Fruit fly (Drosophila melanogaster) whole organism, prepupa: ENCODE results near the gene mxt.

Source experiments
- Blimp-1 ChIP-seq: fragments of 200-800 bp; sonication (Bioruptor generic); optimal IDR thresholded peaks from 3 replicates; lab custom pipeline; 2017; ENCODE audit warnings: missing biosample characterization, missing genetic modification characterization, mild to moderate bottlenecking, moderate library complexity, missing genetic modification reagents
- CG10631 ChIP-seq: fragments of 200-800 bp; sonication (Bioruptor generic); optimal IDR thresholded peaks from 2 replicates; lab custom pipeline; 2016; ENCODE audit warnings: missing biosample characterization, missing genetic modification characterization
- CG10669 ChIP-seq: fragments of 200-800 bp; sonication (Bioruptor generic); optimal IDR thresholded peaks from 3 replicates; lab custom pipeline; 2018; ENCODE audit warnings: missing biosample characterization, mild to moderate bottlenecking, missing genetic modification characterization, moderate library complexity
- CG11294 ChIP-seq: fragments of 200-800 bp; sonication (Bioruptor generic); IDR thresholded peaks from 2 replicates; pipeline ENCODE4 v1.3.6; 2022; ENCODE audit warnings: missing biosample characterization, missing genetic modification characterization
- CG11762 ChIP-seq: fragments of 200-800 bp; sonication (Bioruptor generic); optimal IDR thresholded peaks from 3 replicates; lab custom pipeline; 2016; ENCODE audit warnings: missing biosample characterization, missing genetic modification characterization; ENCODE audit not compliant: insufficient read depth
- CG11902 ChIP-seq: fragments of 200-800 bp; sonication (Bioruptor generic); optimal IDR thresholded peaks from 3 replicates; lab custom pipeline; 2016; ENCODE audit warnings: missing biosample characterization, missing genetic modification characterization
- CG15336 ChIP-seq: fragments of 200-800 bp; sonication (Bioruptor generic); IDR thresholded peaks from 2 replicates; pipeline ENCODE4 v1.3.6; 2022; ENCODE audit warnings: missing biosample characterization, missing genetic modification characterization
- CG1621 ChIP-seq: fragments of 200-800 bp; sonication (Bioruptor generic); optimal IDR thresholded peaks from 3 replicates; lab custom pipeline; 2018; ENCODE audit warnings: missing biosample characterization, mild to moderate bottlenecking, missing genetic modification characterization
- CG16779 ChIP-seq: fragments of 200-800 bp; sonication (Bioruptor generic); optimal IDR thresholded peaks from 3 replicates; lab custom pipeline; 2017; ENCODE audit warnings: missing biosample characterization, mild to moderate bottlenecking, missing genetic modification characterization
- CG3032 ChIP-seq: fragments of 200-800 bp; optimal IDR thresholded peaks from 2 replicates; lab custom pipeline; 2019; ENCODE audit warnings: missing biosample characterization, mild to moderate bottlenecking, missing genetic modification characterization, moderate library complexity
- CG31627 ChIP-seq: fragments of 200-800 bp; sonication (Bioruptor generic); optimal IDR thresholded peaks from 3 replicates; lab custom pipeline; 2016; ENCODE audit warnings: missing biosample characterization, missing genetic modification characterization
- CG32006 ChIP-seq: fragments of 200-800 bp; sonication (Bioruptor generic); optimal IDR thresholded peaks from 3 replicates; lab custom pipeline; 2017; ENCODE audit warnings: missing biosample characterization, mild to moderate bottlenecking, missing genetic modification characterization
- CG34406 ChIP-seq: fragments of 200-800 bp; sonication (Bioruptor generic); optimal IDR thresholded peaks from 3 replicates; lab custom pipeline; 2016; ENCODE audit warnings: missing biosample characterization, missing genetic modification characterization
- CG3919 ChIP-seq: fragments of 200-800 bp; sonication (Bioruptor generic); optimal IDR thresholded peaks from 3 replicates; lab custom pipeline; 2016; ENCODE audit warnings: missing biosample characterization, missing genetic modification characterization
- CG4318 ChIP-seq: fragments of 200-800 bp; sonication (Bioruptor generic); optimal IDR thresholded peaks from 3 replicates; lab custom pipeline; 2017; ENCODE audit warnings: missing biosample characterization, mild to moderate bottlenecking, missing genetic modification characterization
- CG6163 ChIP-seq: fragments of 200-800 bp; sonication (Bioruptor generic); IDR thresholded peaks from 3 replicates; pipeline ENCODE4 v1.3.6; 2022; ENCODE audit warnings: missing biosample characterization, missing genetic modification characterization
- CG6276 ChIP-seq: fragments of 200-800 bp; sonication (Bioruptor generic); optimal IDR thresholded peaks from 2 replicates; lab custom pipeline; 2017; ENCODE audit warnings: missing biosample characterization, mild to moderate bottlenecking, missing genetic modification characterization
- CG6792 ChIP-seq: fragments of 200-800 bp; sonication (Bioruptor generic); optimal IDR thresholded peaks from 3 replicates; lab custom pipeline; 2016; ENCODE audit warnings: missing biosample characterization, missing genetic modification characterization
- CG6808 ChIP-seq: fragments of 200-800 bp; sonication (Bioruptor generic); optimal IDR thresholded peaks from 3 replicates; lab custom pipeline; 2017; ENCODE audit warnings: missing biosample characterization, missing genetic modification characterization, mild to moderate bottlenecking, moderate library complexity, missing genetic modification reagents
- CG6854 ChIP-seq: fragments of 200-800 bp; sonication (Bioruptor generic); optimal IDR thresholded peaks from 2 replicates; lab custom pipeline; 2017; ENCODE audit warnings: missing biosample characterization, mild to moderate bottlenecking, missing genetic modification characterization
- CG8119 ChIP-seq: fragments of 200-800 bp; sonication (Bioruptor generic); IDR thresholded peaks from 3 replicates; pipeline ENCODE4 v1.3.6; 2022; ENCODE audit warnings: missing biosample characterization, missing genetic modification characterization
- CG8319 ChIP-seq: fragments of 200-800 bp; sonication (Bioruptor generic); optimal IDR thresholded peaks from 3 replicates; lab custom pipeline; 2016; ENCODE audit warnings: missing biosample characterization, missing genetic modification characterization
- CG9139 ChIP-seq: fragments of 200-800 bp; sonication (Bioruptor generic); optimal IDR thresholded peaks from 3 replicates; lab custom pipeline; 2017; ENCODE audit warnings: missing biosample characterization, mild to moderate bottlenecking, missing genetic modification characterization
- Eip75B ChIP-seq: fragments of 200-800 bp; sonication (Bioruptor generic); optimal IDR thresholded peaks from 3 replicates; lab custom pipeline; 2016; ENCODE audit warnings: missing biosample characterization, missing genetic modification characterization
- Eip78C ChIP-seq: fragments of 200-800 bp; sonication (Bioruptor generic); peaks from one replicate; lab custom pipeline; 2016; ENCODE audit warnings: missing biosample characterization, missing genetic modification characterization
- Ets21C ChIP-seq: fragments of 200-800 bp; sonication (Bioruptor generic); optimal IDR thresholded peaks from 3 replicates; lab custom pipeline; 2016; ENCODE audit warnings: missing biosample characterization, missing genetic modification characterization
- Ets96B ChIP-seq: fragments of 200-800 bp; optimal IDR thresholded peaks from 2 replicates; lab custom pipeline; 2019; ENCODE audit warnings: missing biosample characterization, mild to moderate bottlenecking, missing genetic modification characterization, moderate library complexity
- Gug ChIP-seq: fragments of 200-800 bp; sonication (Bioruptor generic); IDR thresholded peaks from 2 replicates; pipeline ENCODE4 v1.3.6; 2022; ENCODE audit warnings: missing biosample characterization, missing genetic modification characterization
- Hr38 ChIP-seq: sonication (Bioruptor generic); optimal IDR thresholded peaks from 2 replicates; lab custom pipeline; 2016; ENCODE audit warnings: missing biosample characterization, missing genetic modification characterization
- Hr39 ChIP-seq: fragments of 200-800 bp; sonication (Bioruptor generic); optimal IDR thresholded peaks from 2 replicates; lab custom pipeline; 2016; ENCODE audit warnings: missing biosample characterization, missing genetic modification characterization
- Hr4 ChIP-seq: fragments of 200-800 bp; sonication (Bioruptor generic); optimal IDR thresholded peaks from 3 replicates; lab custom pipeline; 2016; ENCODE audit warnings: missing biosample characterization, missing genetic modification characterization
- Met ChIP-seq: fragments of 200-800 bp; sonication (Bioruptor generic); optimal IDR thresholded peaks from 3 replicates; lab custom pipeline; 2016; ENCODE audit warnings: missing biosample characterization, missing genetic modification characterization
- OdsH ChIP-seq: fragments of 200-800 bp; sonication (Bioruptor generic); optimal IDR thresholded peaks from 3 replicates; lab custom pipeline; 2016; ENCODE audit warnings: missing biosample characterization, missing genetic modification characterization
- Smox ChIP-seq: fragments of 200-800 bp; sonication (Bioruptor generic); optimal IDR thresholded peaks from 3 replicates; lab custom pipeline; 2016; ENCODE audit warnings: missing biosample characterization, missing genetic modification characterization
- Sox14 ChIP-seq: fragments of 200-800 bp; sonication (Bioruptor generic); optimal IDR thresholded peaks from 3 replicates; lab custom pipeline; 2016; ENCODE audit warnings: missing biosample characterization, missing genetic modification characterization
- Sox15 ChIP-seq: fragments of 200-800 bp; sonication (Bioruptor generic); optimal IDR thresholded peaks from 3 replicates; lab custom pipeline; 2016; ENCODE audit warnings: missing biosample characterization, missing genetic modification characterization
- achi ChIP-seq: fragments of 200-800 bp; sonication (Bioruptor generic); optimal IDR thresholded peaks from 3 replicates; lab custom pipeline; 2016; ENCODE audit warnings: missing biosample characterization, missing genetic modification characterization
- acj6 ChIP-seq: fragments of 200-800 bp; sonication (Bioruptor generic); optimal IDR thresholded peaks from 3 replicates; lab custom pipeline; 2016; ENCODE audit warnings: missing biosample characterization, missing genetic modification characterization
- dac ChIP-seq: fragments of 200-800 bp; sonication (Bioruptor generic); optimal IDR thresholded peaks from 2 replicates; lab custom pipeline; 2017; ENCODE audit warnings: missing biosample characterization, mild to moderate bottlenecking, missing genetic modification characterization
- dsx ChIP-seq: fragments of 200-800 bp; optimal IDR thresholded peaks from 3 replicates; lab custom pipeline; 2019; ENCODE audit warnings: missing biosample characterization, mild to moderate bottlenecking, missing genetic modification characterization, moderate library complexity; ENCODE audit not compliant: poor library complexity, severe bottlenecking
- eg ChIP-seq: fragments of 200-800 bp; sonication (Bioruptor generic); IDR thresholded peaks from 3 replicates; pipeline ENCODE4 v1.3.6; 2022; ENCODE audit warnings: missing biosample characterization, missing genetic modification characterization
- esn ChIP-seq: fragments of 200-800 bp; sonication (Bioruptor generic); optimal IDR thresholded peaks from 2 replicates; lab custom pipeline; 2016; ENCODE audit warnings: missing biosample characterization, mild to moderate bottlenecking, missing genetic modification characterization, moderate library complexity
- fd85E ChIP-seq: fragments of 200-800 bp; sonication (Bioruptor generic); optimal IDR thresholded peaks from 3 replicates; lab custom pipeline; 2016; ENCODE audit warnings: missing biosample characterization, missing genetic modification characterization
- fkh ChIP-seq: fragments of 200-800 bp; sonication (Bioruptor generic); optimal IDR thresholded peaks from 3 replicates; lab custom pipeline; 2017; ENCODE audit warnings: missing biosample characterization, mild to moderate bottlenecking, missing genetic modification characterization, moderate library complexity
- lz ChIP-seq: fragments of 200-800 bp; sonication (Bioruptor generic); optimal IDR thresholded peaks from 3 replicates; lab custom pipeline; 2016; ENCODE audit warnings: missing biosample characterization, missing genetic modification characterization
- pdm3 ChIP-seq: fragments of 200-800 bp; sonication (Bioruptor generic); optimal IDR thresholded peaks from 3 replicates; lab custom pipeline; 2016; ENCODE audit warnings: missing biosample characterization, missing genetic modification characterization
- salr ChIP-seq, 2 experiments: fragments of 200-800 bp; sonication (Bioruptor generic); optimal IDR thresholded peaks; 3 replicates each; lab custom pipeline; 2016 to 2018; ENCODE audit warnings: missing biosample characterization in 2 of 2, missing genetic modification characterization in 2 of 2, mild to moderate bottlenecking in 1 of 2
- spab ChIP-seq: fragments of 200-800 bp; sonication (Bioruptor generic); optimal IDR thresholded peaks from 2 replicates; lab custom pipeline; 2017; ENCODE audit warnings: missing biosample characterization, mild to moderate bottlenecking, missing genetic modification characterization, missing genetic modification reagents
- ss ChIP-seq, 2 experiments: fragments of 200-800 bp; sonication (Bioruptor generic); optimal IDR thresholded peaks; 2 replicates in 1 of 2; 3 replicates in 1 of 2; lab custom pipeline; 2017 to 2018; ENCODE audit warnings: mild to moderate bottlenecking in 2 of 2, missing biosample characterization in 2 of 2, missing genetic modification characterization in 2 of 2, moderate library complexity in 1 of 2
- topi ChIP-seq: fragments of 200-800 bp; sonication (Bioruptor generic); optimal IDR thresholded peaks from 3 replicates; lab custom pipeline; 2016; ENCODE audit warnings: missing biosample characterization, missing genetic modification characterization

Gene mxt

DNA sequence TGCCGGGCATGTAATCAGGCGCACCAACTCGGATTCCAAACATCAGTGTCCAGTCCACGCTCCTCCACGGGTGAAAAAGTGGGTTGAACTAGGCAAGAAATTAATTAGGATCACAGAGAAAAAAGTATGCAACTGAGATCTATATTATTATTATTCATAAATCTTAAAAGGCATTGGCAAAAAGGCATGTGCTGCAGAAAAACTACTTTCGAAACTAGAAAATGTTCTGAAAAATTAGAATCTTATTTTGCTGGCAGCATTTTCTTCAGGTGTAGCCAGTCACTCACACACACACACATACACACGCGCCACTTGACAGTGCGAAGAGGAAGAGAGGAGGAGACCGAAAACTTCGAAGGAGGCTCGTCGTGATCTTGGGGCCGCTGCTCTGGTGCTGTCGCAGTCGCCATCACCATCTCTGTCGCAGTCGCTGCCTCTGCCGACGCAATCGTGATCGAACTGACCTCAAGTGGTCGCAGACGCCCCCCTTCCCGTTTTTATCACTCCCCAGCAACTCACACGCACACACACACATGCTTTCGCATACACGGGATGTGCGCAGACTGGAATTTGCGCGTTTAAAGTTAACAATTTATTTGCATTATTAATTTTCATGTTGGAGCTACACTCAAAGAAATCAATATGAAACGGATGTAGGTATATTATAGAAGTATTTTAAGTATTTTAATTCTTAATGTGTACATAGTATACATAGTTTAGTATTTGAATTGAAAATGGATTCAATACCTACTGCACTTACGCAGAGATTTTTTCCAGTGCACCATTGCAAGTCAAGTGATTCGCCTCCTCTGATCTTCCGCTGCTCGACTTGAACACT lies 40.5 kb upstream of the mxt start:
- TF ChIP-seq CG11762 (peak; percentile 92), CG3032 (tag; lab: Kevin White, UChicago) (peak; percentile 97), CG10631 (GFP tag; lab: Kevin White, UChicago) (peak; percentile 94), CG31627 (peak; percentile 87), lz (GFP tag; lab: Kevin White, UChicago) (peak; percentile 87), ss (GFP tag; optimal IDR thresholded peaks at IDR 0.05; lab: Kevin White, UChicago) (peak; percentile 89 to 92), CG32006 (GFP tag; lab: Kevin White, UChicago) (peak; percentile 92), achi (GFP tag; lab: Kevin White, UChicago) (peak; percentile 93), dsx (peak; percentile 95), CG11294 (GFP tag; lab: Robert Waterston, UW) (peak; percentile 90), CG6792 (GFP tag; lab: Kevin White, UChicago) (peak; percentile 89), topi (GFP tag; lab: Kevin White, UChicago) (peak; percentile 89), CG11902 (peak; percentile 85), CG8119 (peak; percentile 94), eg (GFP tag; lab: Robert Waterston, UW) (peak; percentile 95), CG9139 (GFP tag; lab: Kevin White, UChicago) (peak; percentile 89), Gug (GFP tag; lab: Robert Waterston, UW) (peak; percentile 94), esn (GFP tag; lab: Kevin White, UChicago) (peak; percentile 89), Eip75B (GFP tag; lab: Kevin White, UChicago) (peak; percentile 84), Ets96B (tag; lab: Kevin White, UChicago) (peak; percentile 96), CG3919 (GFP tag; lab: Kevin White, UChicago) (peak; percentile 93), acj6 (GFP tag; lab: Kevin White, UChicago) (peak; percentile 94), CG10669 (GFP tag; lab: Kevin White, UChicago) (peak; percentile 91), Sox14 (GFP tag; lab: Kevin White, UChicago) (peak; percentile 85), Hr39 (GFP tag; lab: Kevin White, UChicago) (peak; percentile 85), Sox15 (GFP tag; lab: Kevin White, UChicago) (peak; percentile 86), Met (GFP tag; lab: Kevin White, UChicago) (peak; percentile 83), Blimp-1 (GFP tag; lab: Kevin White, UChicago) (peak; percentile 66), CG6808 (GFP tag; lab: Kevin White, UChicago) (peak; percentile 92), salr (GFP tag; optimal IDR thresholded peaks at IDR 0.05; lab: Kevin White, UChicago) (peak; percentile 80 to 91), CG6163 (GFP tag; lab: Robert Waterston, UW) (peak; percentile 97), CG6276 (GFP tag; lab: Kevin White, UChicago) (peak; percentile 78), fkh (GFP tag; lab: Kevin White, UChicago) (no peak), CG6854 (peak; percentile 62), Hr38 (no peak), CG34406 (GFP tag; lab: Kevin White, UChicago) (peak; percentile 92), fd85E (GFP tag; lab: Kevin White, UChicago) (peak; percentile 54), CG4318 (GFP tag; lab: Kevin White, UChicago) (peak; percentile 87), spab (GFP tag; lab: Kevin White, UChicago) (peak; percentile 85), Hr4 (GFP tag; lab: Kevin White, UChicago) (peak; percentile 92), CG16779 (peak; percentile 76), dac (GFP tag; lab: Kevin White, UChicago) (peak; percentile 83), OdsH (GFP tag; lab: Kevin White, UChicago) (peak; percentile 95), Ets21C (GFP tag; lab: Kevin White, UChicago) (peak; percentile 80), pdm3 (peak; percentile 89), Eip78C (GFP tag; lab: Kevin White, UChicago) (peak; percentile 98), Smox (GFP tag; lab: Kevin White, UChicago) (peak; percentile 86), CG1621 (peak; percentile 92), CG15336 (GFP tag; lab: Robert Waterston, UW) (peak; percentile 94), CG8319 (GFP tag; lab: Kevin White, UChicago) (peak; percentile 89)
